Worm (Caenorhabditis elegans) whole organism, L2 larva: ENCODE data around the gene tbc-3.
A peak's percentile ranks its signal among the peaks of the same experiment; 100 is the strongest.

ENCODE experiments used
- F13H6.1 ChIP-seq: sonication (generic microtip); optimal IDR thresholded peaks from 2 replicates; lab custom pipeline; 2016; ENCODE audit warnings: missing genetic modification characterization, missing compliant biosample characterization
- R02D3.7 ChIP-seq: fragments of 150-350 bp; optimal IDR thresholded peaks from 2 replicates; lab custom pipeline; 2014; ENCODE audit warnings: missing biosample characterization, missing genetic modification characterization
- Y55F3AM.14 ChIP-seq: fragments of 200-800 bp; sonication (Bioruptor generic); optimal IDR thresholded peaks from 2 replicates; lab custom pipeline; 2018; ENCODE audit warnings: mild to moderate bottlenecking, missing genetic modification characterization, missing compliant biosample characterization
- ZK546.5 ChIP-seq: sonication (generic microtip); optimal IDR thresholded peaks from 2 replicates; lab custom pipeline; 2017; ENCODE audit warnings: missing biosample characterization, missing genetic modification characterization
- ceh-16 ChIP-seq: fragments of 150-350 bp; optimal IDR thresholded peaks from 2 replicates; lab custom pipeline; 2014; ENCODE audit warnings: missing biosample characterization, missing genetic modification characterization
- dmd-4 ChIP-seq: sonication (generic microtip); optimal IDR thresholded peaks from 2 replicates; lab custom pipeline; 2017; ENCODE audit warnings: missing biosample characterization, missing genetic modification characterization
- elt-3 ChIP-seq: sonication (generic microtip); optimal IDR thresholded peaks from 2 replicates; lab custom pipeline; 2017; ENCODE audit warnings: missing biosample characterization, missing genetic modification characterization
- fos-1 ChIP-seq: fragments of 150-350 bp; optimal IDR thresholded peaks from 2 replicates; lab custom pipeline; 2014; ENCODE audit warnings: missing biosample characterization, missing genetic modification characterization
- lin-11 ChIP-seq: fragments of 150-350 bp; sonication (generic microtip); optimal IDR thresholded peaks from 2 replicates; lab custom pipeline; 2014; ENCODE audit warnings: missing biosample characterization, missing genetic modification characterization, inconsistent platforms, mixed read lengths
- mbf-1 ChIP-seq: sonication (generic microtip); optimal IDR thresholded peaks from 2 replicates; lab custom pipeline; 2017; ENCODE audit warnings: missing biosample characterization, missing genetic modification characterization
- nhr-10 ChIP-seq: sonication (generic microtip); optimal IDR thresholded peaks from 2 replicates; lab custom pipeline; 2017; ENCODE audit warnings: missing biosample characterization, missing genetic modification characterization
- nhr-129 ChIP-seq: fragments of 150-350 bp; optimal IDR thresholded peaks from 2 replicates; lab custom pipeline; 2014; ENCODE audit warnings: missing biosample characterization, missing genetic modification characterization
- nhr-21 ChIP-seq: fragments of 150-350 bp; optimal IDR thresholded peaks from 2 replicates; lab custom pipeline; 2014; ENCODE audit warnings: missing biosample characterization, missing genetic modification characterization
- nhr-237 ChIP-seq: fragments of 150-350 bp; optimal IDR thresholded peaks from 2 replicates; lab custom pipeline; 2014; ENCODE audit warnings: missing biosample characterization, missing genetic modification characterization
- nhr-77 ChIP-seq: fragments of 150-350 bp; optimal IDR thresholded peaks from 2 replicates; lab custom pipeline; 2014; ENCODE audit warnings: missing biosample characterization, missing genetic modification characterization
- sem-4 ChIP-seq: fragments of 150-350 bp; optimal IDR thresholded peaks from 2 replicates; lab custom pipeline; 2014; ENCODE audit warnings: missing biosample characterization, missing genetic modification reagents, missing genetic modification characterization
- sma-9 ChIP-seq, 2 experiments: fragments of 150-350 bp in 1 of 2; sonication (generic microtip) in 1 of 2; optimal IDR thresholded peaks; 2 replicates each; lab custom pipeline; 2014 to 2016; ENCODE audit warnings: missing genetic modification characterization in 2 of 2, mild to moderate bottlenecking in 1 of 2, missing biosample characterization in 1 of 2, missing compliant biosample characterization in 1 of 2, missing genetic modification reagents in 1 of 2, moderate library complexity in 1 of 2

The tbc-3 gene

DNA sequence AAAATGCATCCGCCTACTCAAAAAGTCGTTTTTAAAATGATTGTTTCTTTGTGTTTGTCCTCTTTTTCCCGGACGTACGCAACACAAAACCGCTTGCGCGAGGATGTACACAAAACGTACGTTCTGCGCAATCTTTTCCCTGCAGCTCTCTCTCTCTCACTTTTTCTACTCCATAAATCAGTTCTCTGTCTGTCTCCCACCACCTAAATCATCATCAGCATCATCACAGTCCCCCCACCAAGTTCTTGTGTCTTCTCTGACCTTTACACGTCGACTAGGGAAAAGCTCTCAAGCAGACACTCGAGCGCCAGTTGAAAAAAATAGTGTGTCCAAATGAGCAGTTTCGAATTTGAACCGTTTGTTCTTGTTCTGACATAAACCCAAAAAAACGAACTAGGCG is 45.5 kb downstream of the tbc-3 start:
- TF ChIP-seq R02D3.7 (no peak), nhr-129 (peak; percentile 15)
- TF ChIP-seq, all 48 proteins: peak for 1

ce11 chrIV:9948035-9948434 is 49.2 kb downstream of the tbc-3 start:
- TF ChIP-seq sem-4 (tag; lab: Kevin White, UChicago) (no peak), sma-9 (GFP tag; optimal IDR thresholded peaks at IDR 0.05; lab: Kevin White, UChicago) (peak; percentile 45), sma-9 (tag; optimal IDR thresholded peaks at IDR 0.05; lab: Kevin White, UChicago) (no peak), elt-3 (tag; lab: Kevin White, UChicago) (no peak), nhr-10 (no peak), lin-11 (tag; lab: Kevin White, UChicago) (no peak), mbf-1 (tag; lab: Kevin White, UChicago) (no peak), ZK546.5 (tag; lab: Kevin White, UChicago) (no peak), F13H6.1 (tag; lab: Kevin White, UChicago) (peak; percentile 28), dmd-4 (tag; lab: Kevin White, UChicago) (no peak), nhr-237 (tag; lab: Kevin White, UChicago) (no peak), Y55F3AM.14 (GFP tag; lab: Kevin White, UChicago) (no peak), nhr-129 (peak; percentile 55), fos-1 (tag; lab: Kevin White, UChicago) (no peak), R02D3.7 (no peak), ceh-16 (no peak), nhr-77 (no peak), nhr-21 (tag; lab: Kevin White, UChicago) (no peak)
